Worm (Caenorhabditis elegans) whole organism, young adult: ENCODE data around the gene W02B12.12.

ENCODE experiments used
- C17E4.6 ChIP-seq: fragments of 200-800 bp; sonication (Bioruptor generic); IDR thresholded peaks from 2 replicates; pipeline ENCODE4 v1.3.6; 2022; ENCODE audit warnings: missing genetic modification reagents, missing genetic modification characterization, missing compliant biosample characterization
- D2030.7 ChIP-seq: fragments of 200-800 bp; sonication (Bioruptor generic); IDR thresholded peaks from 2 replicates; pipeline ENCODE4 v1.3.6; 2022; ENCODE audit warnings: missing genetic modification reagents, missing genetic modification characterization, missing compliant biosample characterization
- F10E7.11 ChIP-seq: sonication (generic microtip); optimal IDR thresholded peaks from 2 replicates; lab custom pipeline; 2017; ENCODE audit warnings: mild to moderate bottlenecking, missing genetic modification characterization, moderate library complexity, missing compliant biosample characterization
- F33H1.4 ChIP-seq: fragments of 200-800 bp; sonication (Bioruptor generic); IDR thresholded peaks from 2 replicates; pipeline ENCODE4 v1.3.6; 2022; ENCODE audit warnings: missing genetic modification reagents, missing genetic modification characterization, missing compliant biosample characterization
- F49E8.2 ChIP-seq: sonication (generic microtip); optimal IDR thresholded peaks from 3 replicates; lab custom pipeline; 2017; ENCODE audit warnings: missing genetic modification characterization, mild to moderate bottlenecking, missing compliant biosample characterization, antibody characterized with exemption, moderate library complexity; ENCODE audit not compliant: insufficient read depth
- F52B5.7 ChIP-seq: sonication (generic microtip); optimal IDR thresholded peaks from 2 replicates; lab custom pipeline; 2016; ENCODE audit warnings: mild to moderate bottlenecking, missing genetic modification characterization, missing compliant biosample characterization
- F57A8.1 ChIP-seq: fragments of 200-800 bp; sonication (Bioruptor generic); optimal IDR thresholded peaks from 2 replicates; lab custom pipeline; 2018; ENCODE audit warnings: mild to moderate bottlenecking, missing genetic modification characterization, moderate library complexity, missing compliant biosample characterization
- Y53F4B.3 ChIP-seq: fragments of 200-800 bp; sonication (Bioruptor generic); IDR thresholded peaks from 2 replicates; pipeline ENCODE4 v1.3.6; 2022; ENCODE audit warnings: missing genetic modification reagents, missing genetic modification characterization, missing compliant biosample characterization
- Y53G8AR.9 ChIP-seq: fragments of 200-800 bp; sonication (Bioruptor generic); conservative IDR thresholded peaks from 2 replicates; pipeline ENCODE4 v1.3.6; 2022; ENCODE audit warnings: missing genetic modification reagents, missing genetic modification characterization, missing compliant biosample characterization
- Y56A3A.18 ChIP-seq: fragments of 200-800 bp; sonication (Bioruptor generic); IDR thresholded peaks from 2 replicates; pipeline ENCODE4 v1.3.6; 2022; ENCODE audit warnings: missing genetic modification reagents, missing genetic modification characterization, missing compliant biosample characterization
- Y67H2A.10 ChIP-seq: fragments of 200-800 bp; sonication (Bioruptor generic); conservative IDR thresholded peaks from 2 replicates; pipeline ENCODE4 v1.3.6; 2022; ENCODE audit warnings: missing genetic modification reagents, missing genetic modification characterization, missing compliant biosample characterization
- ZK185.1 ChIP-seq: sonication (generic microtip); optimal IDR thresholded peaks from 2 replicates; lab custom pipeline; 2016; ENCODE audit warnings: mild to moderate bottlenecking, missing genetic modification characterization, missing compliant biosample characterization; ENCODE audit not compliant: poor library complexity, severe bottlenecking
- akir-1 ChIP-seq: fragments of 200-800 bp; sonication (Bioruptor generic); optimal IDR thresholded peaks from 2 replicates; lab custom pipeline; 2018; ENCODE audit warnings: mild to moderate bottlenecking, missing genetic modification characterization, moderate library complexity, missing compliant biosample characterization
- ama-1 ChIP-seq, 3 experiments: fragments of 150-350 bp in 1 of 3; sonication (generic microtip) in 2 of 3; optimal IDR thresholded peaks; 2 replicates each; lab custom pipeline; 2014 to 2018; ENCODE audit warnings: missing biosample characterization in 2 of 3, missing genetic modification characterization in 2 of 3, missing genetic modification reagents in 2 of 3
- aptf-2 ChIP-seq: fragments of 200-800 bp; sonication (Bioruptor generic); conservative IDR thresholded peaks from 2 replicates; pipeline ENCODE4 v1.3.6; 2022; ENCODE audit warnings: missing genetic modification reagents, missing genetic modification characterization, missing compliant biosample characterization
- aptf-3 ChIP-seq: fragments of 200-800 bp; sonication (Bioruptor generic); IDR thresholded peaks from 2 replicates; pipeline ENCODE4 v1.3.6; 2022; ENCODE audit warnings: missing genetic modification characterization, missing compliant biosample characterization
- atf-7 ChIP-seq: sonication (generic microtip); optimal IDR thresholded peaks from 2 replicates; lab custom pipeline; 2017; ENCODE audit warnings: mild to moderate bottlenecking, missing genetic modification characterization, missing compliant biosample characterization
- cebp-2 ChIP-seq: fragments of 200-800 bp; sonication (Bioruptor generic); IDR thresholded peaks from 2 replicates; pipeline ENCODE4 v1.3.6; 2022; ENCODE audit warnings: missing genetic modification characterization, missing compliant biosample characterization
- ceh-58 ChIP-seq: fragments of 200-800 bp; sonication (Bioruptor generic); IDR thresholded peaks from 2 replicates; pipeline ENCODE4 v1.3.6; 2022; ENCODE audit warnings: missing genetic modification characterization, missing compliant biosample characterization
- ceh-79 ChIP-seq: sonication (generic microtip); optimal IDR thresholded peaks from 2 replicates; lab custom pipeline; 2017; ENCODE audit warnings: mild to moderate bottlenecking, missing genetic modification characterization, missing compliant biosample characterization
- dox-1 ChIP-seq: fragments of 200-800 bp; sonication (Bioruptor generic); IDR thresholded peaks from 2 replicates; pipeline ENCODE4 v1.3.6; 2022; ENCODE audit warnings: missing genetic modification reagents, missing genetic modification characterization, missing compliant biosample characterization
- dpff-1 ChIP-seq: sonication (generic microtip); optimal IDR thresholded peaks from 2 replicates; lab custom pipeline; 2017; ENCODE audit warnings: mild to moderate bottlenecking, missing genetic modification characterization, missing compliant biosample characterization
- dpl-1 ChIP-seq: fragments of 150-350 bp; optimal IDR thresholded peaks from 2 replicates; lab custom pipeline; 2014; ENCODE audit warnings: missing biosample characterization, missing genetic modification reagents, missing genetic modification characterization
- egl-44 ChIP-seq: fragments of 200-800 bp; sonication (Bioruptor generic); IDR thresholded peaks from 2 replicates; pipeline ENCODE4 v1.3.6; 2022; ENCODE audit warnings: missing genetic modification reagents, missing genetic modification characterization, missing compliant biosample characterization
- ekl-4 ChIP-seq: fragments of 200-800 bp; sonication (Bioruptor generic); IDR thresholded peaks from 2 replicates; pipeline ENCODE4 v1.3.6; 2022; ENCODE audit warnings: missing genetic modification reagents, missing genetic modification characterization, missing compliant biosample characterization
- fkh-3 ChIP-seq: sonication (generic microtip); optimal IDR thresholded peaks from 2 replicates; lab custom pipeline; 2016; ENCODE audit warnings: mild to moderate bottlenecking, missing genetic modification characterization, missing compliant biosample characterization
- hmg-1.2 ChIP-seq: fragments of 200-800 bp; sonication (Bioruptor generic); IDR thresholded peaks from 2 replicates; pipeline ENCODE4 v1.3.6; 2022; ENCODE audit warnings: missing genetic modification reagents, missing genetic modification characterization, missing compliant biosample characterization
- hrde-1 ChIP-seq: sonication (generic microtip); optimal IDR thresholded peaks from 2 replicates; lab custom pipeline; 2016; ENCODE audit warnings: missing genetic modification characterization, mild to moderate bottlenecking, missing compliant biosample characterization, moderate library complexity, missing genotype, missing genetic modification reagents, borderline replicate concordance
- lag-1 ChIP-seq: fragments of 200-800 bp; sonication (Bioruptor generic); IDR thresholded peaks from 2 replicates; pipeline ENCODE4 v1.3.6; 2022; ENCODE audit warnings: missing genetic modification reagents, missing genetic modification characterization, missing compliant biosample characterization
- lin-26 ChIP-seq: fragments of 200-800 bp; sonication (Bioruptor generic); IDR thresholded peaks from 2 replicates; pipeline ENCODE4 v1.3.6; 2022; ENCODE audit warnings: missing genetic modification reagents, missing genetic modification characterization, missing compliant biosample characterization
- lin-54 ChIP-seq: fragments of 200-800 bp; sonication (Bioruptor generic); optimal IDR thresholded peaks from 2 replicates; lab custom pipeline; 2018; ENCODE audit warnings: mild to moderate bottlenecking, missing genetic modification characterization, missing compliant biosample characterization
- madf-3 ChIP-seq: fragments of 200-800 bp; sonication (Bioruptor generic); IDR thresholded peaks from 2 replicates; pipeline ENCODE4 v1.3.6; 2022; ENCODE audit warnings: missing genetic modification reagents, missing genetic modification characterization, missing compliant biosample characterization
- mcd-1 ChIP-seq: fragments of 200-800 bp; sonication (Bioruptor generic); IDR thresholded peaks from 2 replicates; pipeline ENCODE4 v1.3.6; 2022; ENCODE audit warnings: missing genetic modification reagents, missing genetic modification characterization, missing compliant biosample characterization
- nfya-2 ChIP-seq: fragments of 200-800 bp; sonication (Bioruptor generic); IDR thresholded peaks from 2 replicates; pipeline ENCODE4 v1.3.6; 2022; ENCODE audit warnings: missing genetic modification reagents, missing genetic modification characterization, missing compliant biosample characterization
- nhr-27 ChIP-seq: fragments of 200-800 bp; sonication (Bioruptor generic); optimal IDR thresholded peaks from 2 replicates; lab custom pipeline; 2018; ENCODE audit warnings: mild to moderate bottlenecking, missing genetic modification characterization, moderate library complexity, missing compliant biosample characterization
- nhr-80 ChIP-seq: sonication (generic microtip); optimal IDR thresholded peaks from 2 replicates; lab custom pipeline; 2016; ENCODE audit warnings: missing genetic modification characterization, missing compliant biosample characterization
- pbrm-1 ChIP-seq: fragments of 200-800 bp; sonication (Bioruptor generic); IDR thresholded peaks from 2 replicates; pipeline ENCODE4 v1.3.6; 2022; ENCODE audit warnings: missing genetic modification reagents, missing genetic modification characterization, missing compliant biosample characterization
- pha-4 ChIP-seq: fragments of 150-350 bp; sonication (generic microtip); optimal IDR thresholded peaks from 2 replicates; lab custom pipeline; 2014; ENCODE audit warnings: missing biosample characterization, missing genetic modification reagents, missing genetic modification characterization
- rcor-1 ChIP-seq: fragments of 200-800 bp; sonication (Bioruptor generic); IDR thresholded peaks from 2 replicates; pipeline ENCODE4 v1.3.6; 2022; ENCODE audit warnings: missing genetic modification reagents, missing genetic modification characterization, missing compliant biosample characterization
- rec-8 ChIP-seq, 2 experiments: sonication (generic microtip); optimal IDR thresholded peaks; 2 replicates each; lab custom pipeline; 2016; ENCODE audit warnings: mild to moderate bottlenecking in 2 of 2, missing genetic modification characterization in 2 of 2, missing genetic modification reagents in 2 of 2, missing genotype in 2 of 2, missing biosample characterization in 1 of 2, missing compliant biosample characterization in 1 of 2, moderate library complexity in 1 of 2
- somi-1 ChIP-seq: fragments of 200-800 bp; sonication (Bioruptor generic); optimal IDR thresholded peaks from 2 replicates; lab custom pipeline; 2018; ENCODE audit warnings: mild to moderate bottlenecking, missing genetic modification characterization, missing compliant biosample characterization
- unc-130 ChIP-seq: sonication (generic microtip); optimal IDR thresholded peaks from 2 replicates; lab custom pipeline; 2016; ENCODE audit warnings: missing genetic modification reagents, missing genetic modification characterization, missing compliant biosample characterization
- xnd-1 ChIP-seq: sonication (generic microtip); optimal IDR thresholded peaks from 2 replicates; lab custom pipeline; 2016; ENCODE audit warnings: missing genotype, missing genetic modification reagents, missing genetic modification characterization, missing compliant biosample characterization
- zfh-2 ChIP-seq: fragments of 200-800 bp; sonication (Bioruptor generic); conservative IDR thresholded peaks from 2 replicates; pipeline ENCODE4 v1.3.6; 2022; ENCODE audit warnings: missing genetic modification reagents, missing genetic modification characterization, missing compliant biosample characterization
- zim-3 ChIP-seq: sonication (generic microtip); optimal IDR thresholded peaks from 2 replicates; lab custom pipeline; 2017; ENCODE audit warnings: mild to moderate bottlenecking, missing genetic modification characterization, moderate library complexity, missing compliant biosample characterization
- ztf-25 ChIP-seq: fragments of 200-800 bp; sonication (Bioruptor generic); IDR thresholded peaks from 2 replicates; pipeline ENCODE4 v1.3.6; 2022; ENCODE audit warnings: missing genetic modification reagents, missing genetic modification characterization, missing compliant biosample characterization
- ztf-3 ChIP-seq: fragments of 200-800 bp; sonication (Bioruptor generic); optimal IDR thresholded peaks from 2 replicates; lab custom pipeline; 2018; ENCODE audit warnings: mild to moderate bottlenecking, missing genetic modification characterization, missing compliant biosample characterization

W02B12.12 gene

ce11 chrII:11484600-11484999 lies 5.6 kb upstream of the W02B12.12 start (continued):
- TF ChIP-seq nhr-27 (tag; lab: Kevin White, UChicago) = peak; percentile 97
- peak; percentile 97 for TF ChIP-seq ztf-25 (GFP tag; lab: Robert Waterston, UW)
- peak; percentile 66 for TF ChIP-seq akir-1
- peak; percentile 62 for TF ChIP-seq unc-130 (GFP tag; lab: Kevin White, UChicago)
- TF ChIP-seq D2030.7 (GFP tag; lab: Robert Waterston, UW) = peak; percentile 90
- TF ChIP-seq lag-1 (GFP tag; lab: Robert Waterston, UW) = peak; percentile 87; the same call in 1 of the 2 replicates
- 0 out of 2 replicates have a peak, but pooled peaks have one; percentile 58 for TF ChIP-seq aptf-3 (GFP tag; lab: Robert Waterston, UW)
- TF ChIP-seq lin-26 (GFP tag; lab: Robert Waterston, UW) = peak; percentile 99
- peak; percentile 83; the same call in 1 of the 2 replicates for TF ChIP-seq Y53G8AR.9 (GFP tag; lab: Robert Waterston, UW)
- TF ChIP-seq somi-1 (GFP tag; lab: Kevin White, UChicago) = peak; percentile 88
- peak; percentile 77 for TF ChIP-seq hrde-1 (tag; lab: Kevin White, UChicago)
- TF ChIP-seq egl-44 = peak; percentile 97
- peak; percentile 83 for TF ChIP-seq Y53F4B.3 (GFP tag; lab: Robert Waterston, UW)
- peak; percentile 88 for TF ChIP-seq rcor-1 (GFP tag; lab: Robert Waterston, UW)
- TF ChIP-seq dpff-1 (tag; lab: Kevin White, UChicago) = peak; percentile 52
- TF ChIP-seq ZK185.1 (tag; lab: Kevin White, UChicago) = peak; percentile 95
- TF ChIP-seq F49E8.2 (tag; lab: Kevin White, UChicago) = peak; percentile 24
- peak; percentile 63 for TF ChIP-seq F33H1.4
- 0 out of 2 replicates have a peak, but pooled peaks have one; percentile 44 for TF ChIP-seq madf-3 (GFP tag; lab: Robert Waterston, UW)
- peak; percentile 41 for TF ChIP-seq ztf-3
- peak; percentile 15 for TF ChIP-seq xnd-1 (tag; lab: Kevin White, UChicago)
- no peak for TF ChIP-seq pha-4 (tag; lab: Kevin White, UChicago)
- TF ChIP-seq dpl-1 (GFP tag; lab: Kevin White, UChicago) = peak; percentile 17
- TF ChIP-seq rec-8 (tag; optimal IDR thresholded peaks at IDR 0.05; lab: Kevin White, UChicago) = peak; percentile 92 to 98
- peak; percentile 97 for TF ChIP-seq fkh-3 (tag; lab: Kevin White, UChicago)
- TF ChIP-seq Y56A3A.18 (GFP tag; lab: Robert Waterston, UW) = peak; percentile 88
- TF ChIP-seq F10E7.11 (tag; lab: Kevin White, UChicago) = peak; percentile 92
- peak; percentile 83 for TF ChIP-seq zfh-2 (GFP tag; lab: Robert Waterston, UW)
- TF ChIP-seq ceh-58 = peak; percentile 87; the same call in 1 of the 2 replicates
- 0 out of 2 replicates have a peak, but pooled peaks have one; percentile 50 for TF ChIP-seq Y67H2A.10 (GFP tag; lab: Robert Waterston, UW)
- TF ChIP-seq nhr-80 = peak; percentile 57
- peak; percentile 98 for TF ChIP-seq F52B5.7 (tag; lab: Kevin White, UChicago)
- TF ChIP-seq nfya-2 (GFP tag; lab: Robert Waterston, UW) = 0 out of 2 replicates have a peak, but pooled peaks have one; percentile 46
- TF ChIP-seq aptf-2 (GFP tag; lab: Robert Waterston, UW) = 0 out of 2 replicates have a peak, but pooled peaks have one; percentile 58
- TF ChIP-seq zim-3 (tag; lab: Kevin White, UChicago) = peak; percentile 94
- peak; percentile 98 for TF ChIP-seq F57A8.1
- peak; percentile 69 for TF ChIP-seq C17E4.6 (GFP tag; lab: Robert Waterston, UW)
- TF ChIP-seq ceh-79 = peak; percentile 91
- TF ChIP-seq cebp-2 = peak; percentile 97
- peak; percentile 86 for TF ChIP-seq atf-7 (tag; lab: Kevin White, UChicago)
- peak; percentile 83 for TF ChIP-seq mcd-1 (GFP tag; lab: Robert Waterston, UW)
- TF ChIP-seq ama-1 (optimal IDR thresholded peaks at IDR 0.05; lab: Kevin White, UChicago) = no peak
- TF ChIP-seq ama-1 (GFP tag; optimal IDR thresholded peaks at IDR 0.05; lab: Kevin White, UChicago) = peak; percentile 92 to 93
- TF ChIP-seq pbrm-1 (GFP tag; lab: Robert Waterston, UW) = peak; percentile 91
- peak; percentile 85 for TF ChIP-seq hmg-1.2 (GFP tag; lab: Robert Waterston, UW)
- TF ChIP-seq dox-1 (GFP tag; lab: Robert Waterston, UW) = peak; percentile 94
- peak; percentile 81 for TF ChIP-seq lin-54 (GFP tag; lab: Kevin White, UChicago)
- peak; percentile 92 for TF ChIP-seq ekl-4 (GFP tag; lab: Robert Waterston, UW)
